Worm (Caenorhabditis elegans): ENCODE measurements around the gene F01D5.6.
A peak's percentile ranks its signal among the peaks of the same experiment; 100 is the strongest.

Gene F01D5.6

ce11 chrII:13976161-13976560 is 30.1 kb upstream of the F01D5.6 start, which contains the start of gene Y39G8B.2 (continued):
- TF ChIP-seq daf-16 (GFP tag; optimal IDR thresholded peaks at IDR 0.05) = no peak
- TF ChIP-seq daf-16 (tag; optimal IDR thresholded peaks at IDR 0.05) = peak; percentile 71
- TF ChIP-seq hlh-11 (tag; optimal IDR thresholded peaks at IDR 0.05) = peak; percentile 81
- peak; percentile 89 for TF ChIP-seq dve-1 (tag; optimal IDR thresholded peaks at IDR 0.05; ENCODE audit: insufficient read depth)
- no peak for TF ChIP-seq F10B5.3 (tag; optimal IDR thresholded peaks at IDR 0.05)
- TF ChIP-seq lin-29 (GFP tag; IDR thresholded peaks at IDR 0.05) = peak; percentile 37; the same call in 1 of the 2 replicates
- TF ChIP-seq mxl-3 (GFP tag; optimal IDR thresholded peaks at IDR 0.05) = peak; percentile 76
- TF ChIP-seq rbr-2 (tag; optimal IDR thresholded peaks at IDR 0.05) = peak; percentile 88
- TF ChIP-seq daf-8 (GFP tag; IDR thresholded peaks at IDR 0.05) = no peak
- peak; percentile 57; the same call in 1 of the 2 replicates for TF ChIP-seq madf-9 (GFP tag; conservative IDR thresholded peaks at IDR 0.05)

DNA sequence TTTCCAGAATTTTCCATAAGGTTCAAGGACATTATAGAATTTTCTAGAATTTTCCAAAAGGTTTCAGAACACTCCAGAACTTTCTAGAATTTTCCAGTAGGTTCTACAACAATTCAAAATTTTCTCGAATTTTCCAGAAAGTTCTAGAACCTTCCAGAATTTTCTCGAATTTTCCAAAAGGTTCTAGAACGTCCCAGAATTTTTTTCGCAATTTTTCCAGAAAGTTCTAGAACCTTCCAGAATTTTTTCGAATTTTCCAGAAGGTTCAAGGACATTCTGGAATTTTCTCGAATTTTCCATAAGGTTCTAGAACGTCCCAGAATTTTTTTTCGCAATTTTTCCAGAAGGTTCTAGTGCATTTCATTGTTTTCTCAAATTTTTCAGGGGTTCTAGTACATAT is 28.6 kb upstream of the F01D5.6 start:
- TF ChIP-seq nhr-28 (tag; optimal IDR thresholded peaks at IDR 0.05) = no peak
- no peak for TF ChIP-seq nhr-6 (tag; optimal IDR thresholded peaks at IDR 0.05)
- no peak for TF ChIP-seq duxl-1 (tag; optimal IDR thresholded peaks at IDR 0.05; ENCODE audit: poor library complexity)
- no peak for TF ChIP-seq Y5F2A.4 (GFP tag; optimal IDR thresholded peaks at IDR 0.05)
- no peak for TF ChIP-seq nhr-237 (tag; optimal IDR thresholded peaks at IDR 0.05)
- TF ChIP-seq dmd-6 (GFP tag; IDR thresholded peaks at IDR 0.05) = no peak
- no peak for TF ChIP-seq nhr-76 (tag; optimal IDR thresholded peaks at IDR 0.05)
- no peak for TF ChIP-seq aha-1 (tag)
- TF ChIP-seq hmg-1.1 (GFP tag; IDR thresholded peaks at IDR 0.05) = no peak
- no peak for TF ChIP-seq T26A8.4 (GFP tag; IDR thresholded peaks at IDR 0.05)

- TF ChIP-seq pqm-1 (tag; optimal IDR thresholded peaks at IDR 0.05) = peak; percentile 51
- peak in 1 of 2 experiments; percentile 22 for TF ChIP-seq unc-62 (GFP tag; optimal IDR thresholded peaks at IDR 0.05 in 1 of 2)
- TF ChIP-seq unc-62 (tag; optimal IDR thresholded peaks at IDR 0.05) = no peak
- no peak for TF ChIP-seq jun-1 (tag; optimal IDR thresholded peaks at IDR 0.05)
- peak; percentile 35 for TF ChIP-seq aha-1 (tag)
- TF ChIP-seq nhr-11 (tag; optimal IDR thresholded peaks at IDR 0.05) = no peak
- TF ChIP-seq spr-3 (GFP tag; optimal IDR thresholded peaks at IDR 0.05) = no peak
- no peak for TF ChIP-seq daf-16 (GFP tag; optimal IDR thresholded peaks at IDR 0.05)
- TF ChIP-seq daf-16 (tag; optimal IDR thresholded peaks at IDR 0.05) = peak; percentile 76
- no peak for TF ChIP-seq madf-9 (GFP tag; conservative IDR thresholded peaks at IDR 0.05)
- no peak for TF ChIP-seq ces-1 (GFP tag; optimal IDR thresholded peaks at IDR 0.05)
- TF ChIP-seq ceh-44 (GFP tag; IDR thresholded peaks at IDR 0.05) = no peak
- 0 out of 2 replicates have a peak, but pooled peaks have one; percentile 17 for TF ChIP-seq dmd-6 (GFP tag; IDR thresholded peaks at IDR 0.05)
- TF ChIP-seq nhr-102 (tag; optimal IDR thresholded peaks at IDR 0.05) = no peak
- TF ChIP-seq spr-1 (tag; optimal IDR thresholded peaks at IDR 0.05) = no peak
- peak; percentile 48 for TF ChIP-seq nhr-77 (tag; optimal IDR thresholded peaks at IDR 0.05)
- TF ChIP-seq set-16 (GFP tag; IDR thresholded peaks at IDR 0.05) = no peak
- no peak for TF ChIP-seq lin-15B (tag; optimal IDR thresholded peaks at IDR 0.05)
- TF ChIP-seq hlh-30 (tag; optimal IDR thresholded peaks at IDR 0.05; ENCODE audit: insufficient read depth) = peak; percentile 43
- no peak for TF ChIP-seq daf-19 (GFP tag; conservative IDR thresholded peaks at IDR 0.05)
- TF ChIP-seq madf-5 (GFP tag; IDR thresholded peaks at IDR 0.05) = no peak
- TF ChIP-seq dve-1 (tag; optimal IDR thresholded peaks at IDR 0.05; ENCODE audit: insufficient read depth) = peak; percentile 61
- no peak for TF ChIP-seq T26A8.4 (GFP tag; IDR thresholded peaks at IDR 0.05)
- peak; percentile 40 for TF ChIP-seq nhr-28 (tag; optimal IDR thresholded peaks at IDR 0.05)
- TF ChIP-seq ceh-32 (tag; optimal IDR thresholded peaks at IDR 0.05; ENCODE audit: poor library complexity) = no peak
Observed at ce11 chrII:13979833-13980513, 26.3 kb upstream of the F01D5.6 start, which contains the start of gene sre-48. sre-48 (minus strand) TSS chrII:13979883.

Data from whole organism, L4 larva.